Fruit fly (Drosophila melanogaster) whole organism, embryonic: ENCODE results near the gene CG3603.
A peak's percentile ranks its signal among the peaks of the same experiment; 100 is the strongest.

Experiments
- Abd-B ChIP-seq: fragments of 200-800 bp; sonication (Bioruptor generic); optimal IDR thresholded peaks from 2 replicates; lab custom pipeline; 2018; ENCODE audit warnings: missing biosample characterization, mild to moderate bottlenecking, missing genetic modification characterization, moderate library complexity
- BtbVII ChIP-seq: fragments of 200-800 bp; sonication (Bioruptor generic); optimal IDR thresholded peaks from 3 replicates; lab custom pipeline; 2017; ENCODE audit warnings: missing biosample characterization, mild to moderate bottlenecking, missing genetic modification characterization
- Bteb2 ChIP-seq: fragments of 200-800 bp; sonication (Bioruptor generic); optimal IDR thresholded peaks from 2 replicates; lab custom pipeline; 2016; ENCODE audit warnings: missing biosample characterization, missing genetic modification characterization
- CG12104 ChIP-seq: fragments of 200-800 bp; sonication (Bioruptor generic); optimal IDR thresholded peaks from 3 replicates; lab custom pipeline; 2016; ENCODE audit warnings: missing biosample characterization, missing genetic modification characterization
- CG13894 ChIP-seq: fragments of 200-800 bp; sonication (Bioruptor generic); optimal IDR thresholded peaks from 3 replicates; lab custom pipeline; 2018; ENCODE audit warnings: missing biosample characterization, mild to moderate bottlenecking, missing genetic modification characterization, moderate library complexity
- CG14965 ChIP-seq: fragments of 200-800 bp; sonication (Bioruptor generic); optimal IDR thresholded peaks from 2 replicates; lab custom pipeline; 2016; ENCODE audit warnings: missing biosample characterization, missing genetic modification characterization, borderline replicate concordance
- CG1603 ChIP-seq: fragments of 200-800 bp; sonication (Bioruptor generic); optimal IDR thresholded peaks from 2 replicates; lab custom pipeline; 2019; ENCODE audit warnings: missing biosample characterization, mild to moderate bottlenecking, missing genetic modification characterization, moderate library complexity
- CG17912 ChIP-seq: fragments of 200-800 bp; sonication (Bioruptor generic); optimal IDR thresholded peaks from 2 replicates; lab custom pipeline; 2018; ENCODE audit warnings: missing biosample characterization, mild to moderate bottlenecking, missing genetic modification characterization
- CG1832 ChIP-seq: fragments of 200-800 bp; sonication (Bioruptor generic); optimal IDR thresholded peaks from 2 replicates; lab custom pipeline; 2017; ENCODE audit warnings: missing biosample characterization, mild to moderate bottlenecking, missing genetic modification characterization, inconsistent platforms
- CG3065 ChIP-seq: fragments of 200-800 bp; sonication (Bioruptor generic); optimal IDR thresholded peaks from 2 replicates; lab custom pipeline; 2016; ENCODE audit warnings: missing biosample characterization, missing genetic modification characterization
- CG31224 ChIP-seq: fragments of 200-800 bp; sonication (Bioruptor generic); IDR thresholded peaks from 2 replicates; pipeline ENCODE4 v1.3.6; 2022; ENCODE audit warnings: missing biosample characterization, missing genetic modification characterization
- CG31365 ChIP-seq: fragments of 200-800 bp; sonication (Bioruptor generic); optimal IDR thresholded peaks from 2 replicates; lab custom pipeline; 2018; ENCODE audit warnings: missing biosample characterization, mild to moderate bottlenecking, missing genetic modification characterization
- CG32532 ChIP-seq: fragments of 200-800 bp; sonication (Bioruptor generic); IDR thresholded peaks from 2 replicates; pipeline ENCODE4 v1.3.6; 2022; ENCODE audit warnings: missing biosample characterization, missing genetic modification characterization
- CG3407 ChIP-seq: fragments of 200-800 bp; sonication (Bioruptor generic); optimal IDR thresholded peaks from 2 replicates; lab custom pipeline; 2018; ENCODE audit warnings: missing biosample characterization, mild to moderate bottlenecking, missing genetic modification characterization
- CG34422 ChIP-seq: fragments of 200-800 bp; sonication (Bioruptor generic); IDR thresholded peaks from 3 replicates; pipeline ENCODE4 v1.3.6; 2022; ENCODE audit warnings: missing biosample characterization, missing genetic modification characterization
- CG3995 ChIP-seq: fragments of 200-800 bp; sonication (Bioruptor generic); optimal IDR thresholded peaks from 3 replicates; lab custom pipeline; 2016; ENCODE audit warnings: missing biosample characterization, missing genetic modification characterization
- CG4854 ChIP-seq: fragments of 200-800 bp; sonication (Bioruptor generic); optimal IDR thresholded peaks from 2 replicates; lab custom pipeline; 2016; ENCODE audit warnings: missing biosample characterization, missing genetic modification characterization, inconsistent platforms
- CG6689 ChIP-seq: fragments of 200-800 bp; sonication (Bioruptor generic); IDR thresholded peaks from 2 replicates; pipeline ENCODE4 v1.3.6; 2022; ENCODE audit warnings: missing biosample characterization, missing genetic modification characterization
- CG8478 ChIP-seq: fragments of >200 bp; optimal IDR thresholded peaks from 2 replicates; lab custom pipeline; 2018
- CG9437 ChIP-seq: fragments of 200-800 bp; sonication (Bioruptor generic); optimal IDR thresholded peaks from 2 replicates; lab custom pipeline; 2018; ENCODE audit warnings: missing biosample characterization, mild to moderate bottlenecking, missing genetic modification characterization
- Dip2 ChIP-seq: fragments of 200-800 bp; sonication (Bioruptor generic); IDR thresholded peaks from 2 replicates; pipeline ENCODE4 v1.3.6; 2022; ENCODE audit warnings: missing biosample characterization, missing genetic modification characterization
- Dip3 ChIP-seq: fragments of 200-800 bp; sonication (Bioruptor generic); optimal IDR thresholded peaks from 3 replicates; lab custom pipeline; 2016; ENCODE audit warnings: missing biosample characterization, missing genetic modification characterization
- E2f1 ChIP-seq: fragments of 200-800 bp; sonication (Bioruptor generic); IDR thresholded peaks from 2 replicates; pipeline ENCODE4 v1.3.6; 2022; ENCODE audit warnings: missing biosample characterization, missing genetic modification characterization
- Elba2 ChIP-seq: fragments of 200-800 bp; sonication (Bioruptor generic); optimal IDR thresholded peaks from 3 replicates; lab custom pipeline; 2016; ENCODE audit warnings: missing biosample characterization, missing genetic modification characterization
- H15 ChIP-seq: fragments of 200-800 bp; sonication (Bioruptor generic); IDR thresholded peaks from 3 replicates; pipeline ENCODE4 v1.3.6; 2022; ENCODE audit warnings: missing biosample characterization, missing genetic modification characterization
- Hmx ChIP-seq: fragments of 200-800 bp; sonication (Bioruptor generic); optimal IDR thresholded peaks from 2 replicates; lab custom pipeline; 2016; ENCODE audit warnings: missing biosample characterization, missing genetic modification characterization
- Hr51 ChIP-seq, 2 experiments: fragments of 200-800 bp; sonication (Bioruptor generic); optimal IDR thresholded peaks; 2 replicates in 1 of 2; 3 replicates in 1 of 2; lab custom pipeline; 2016 to 2018; ENCODE audit warnings: missing biosample characterization in 2 of 2, missing genetic modification characterization in 2 of 2, mild to moderate bottlenecking in 1 of 2, moderate library complexity in 1 of 2
- Nf-YC ChIP-seq: fragments of 200-800 bp; optimal IDR thresholded peaks from 3 replicates; lab custom pipeline; 2019; ENCODE audit warnings: missing biosample characterization, mild to moderate bottlenecking, missing genetic modification characterization, moderate library complexity
- NfI ChIP-seq: fragments of 200-800 bp; sonication (Bioruptor generic); optimal IDR thresholded peaks from 3 replicates; lab custom pipeline; 2018; ENCODE audit warnings: missing biosample characterization, mild to moderate bottlenecking, missing genetic modification characterization, moderate library complexity
- Opbp ChIP-seq: fragments of 200-800 bp; sonication (Bioruptor generic); IDR thresholded peaks from 3 replicates; pipeline ENCODE4 v1.3.6; 2022; ENCODE audit warnings: missing biosample characterization, missing genetic modification characterization; ENCODE audit not compliant: partially characterized antibody
- Ravus ChIP-seq: fragments of 200-800 bp; sonication (Bioruptor generic); IDR thresholded peaks from 2 replicates; pipeline ENCODE4 v1.3.6; 2022; ENCODE audit warnings: missing biosample characterization, missing genetic modification characterization
- Sry-β ChIP-seq: fragments of 200-800 bp; sonication (Bioruptor generic); optimal IDR thresholded peaks from 2 replicates; lab custom pipeline; 2018; ENCODE audit warnings: missing biosample characterization, mild to moderate bottlenecking, missing genetic modification characterization, moderate library complexity
- Xbp1 ChIP-seq: fragments of 200-800 bp; sonication (Bioruptor generic); optimal IDR thresholded peaks from 3 replicates; lab custom pipeline; 2016; ENCODE audit warnings: missing biosample characterization, mild to moderate bottlenecking, missing genetic modification characterization
- YL-1 ChIP-seq: fragments of 200-800 bp; sonication (Bioruptor generic); optimal IDR thresholded peaks from 3 replicates; lab custom pipeline; 2017; ENCODE audit warnings: missing biosample characterization, mild to moderate bottlenecking, missing genetic modification characterization
- aop ChIP-seq: fragments of 200-800 bp; sonication (Bioruptor generic); IDR thresholded peaks from 2 replicates; pipeline ENCODE4 v1.3.6; 2022; ENCODE audit warnings: missing biosample characterization, missing genetic modification characterization
- caup ChIP-seq: fragments of 200-800 bp; sonication (Bioruptor generic); optimal IDR thresholded peaks from 3 replicates; lab custom pipeline; 2017; ENCODE audit warnings: missing biosample characterization, mild to moderate bottlenecking, missing genetic modification characterization, moderate library complexity; ENCODE audit not compliant: severe bottlenecking
- chm ChIP-seq: fragments of 200-800 bp; sonication (Bioruptor generic); IDR thresholded peaks from 2 replicates; pipeline ENCODE4 v1.3.6; 2022; ENCODE audit warnings: missing biosample characterization, missing genetic modification characterization
- dmrt99B ChIP-seq: fragments of 200-800 bp; sonication (Bioruptor generic); optimal IDR thresholded peaks from 2 replicates; lab custom pipeline; 2018; ENCODE audit warnings: missing biosample characterization, mild to moderate bottlenecking, missing genetic modification characterization, moderate library complexity
- emc ChIP-seq: fragments of 200-800 bp; sonication (Bioruptor generic); optimal IDR thresholded peaks from 2 replicates; lab custom pipeline; 2016; ENCODE audit warnings: missing biosample characterization, missing genetic modification characterization
- eyg ChIP-seq: fragments of 200-800 bp; sonication (Bioruptor generic); optimal IDR thresholded peaks from 3 replicates; lab custom pipeline; 2016; ENCODE audit warnings: missing biosample characterization, missing genetic modification characterization
- gce ChIP-seq: fragments of 200-800 bp; sonication (Bioruptor generic); IDR thresholded peaks from 3 replicates; pipeline ENCODE4 v1.3.6; 2022; ENCODE audit warnings: missing biosample characterization, missing genetic modification characterization
- gfzf ChIP-seq: fragments of 200-800 bp; sonication (Bioruptor generic); optimal IDR thresholded peaks from 2 replicates; lab custom pipeline; 2016; ENCODE audit warnings: missing biosample characterization, mild to moderate bottlenecking, missing genetic modification characterization, moderate library complexity
- hb ChIP-seq: fragments of 200-800 bp; sonication (Bioruptor generic); IDR thresholded peaks from 3 replicates; pipeline ENCODE4 v1.3.6; 2022; ENCODE audit warnings: missing biosample characterization, missing genetic modification characterization; ENCODE audit not compliant: partially characterized antibody
- lilli ChIP-seq: fragments of 200-800 bp; sonication (Bioruptor generic); optimal IDR thresholded peaks from 3 replicates; lab custom pipeline; 2016; ENCODE audit warnings: missing biosample characterization, missing genetic modification characterization
- lmd ChIP-seq: fragments of 200-800 bp; sonication (Bioruptor generic); IDR thresholded peaks from 2 replicates; pipeline ENCODE4 v1.3.6; 2022; ENCODE audit warnings: missing biosample characterization, missing genetic modification characterization
- nom ChIP-seq: fragments of 200-800 bp; sonication (Bioruptor generic); optimal IDR thresholded peaks from 2 replicates; lab custom pipeline; 2017; ENCODE audit warnings: missing biosample characterization, missing genetic modification characterization, mild to moderate bottlenecking, moderate library complexity, missing genetic modification reagents
- so ChIP-seq: fragments of 200-800 bp; sonication (Bioruptor generic); IDR thresholded peaks from 3 replicates; pipeline ENCODE4 v1.3.6; 2022; ENCODE audit warnings: missing biosample characterization, missing genetic modification characterization
- tio ChIP-seq: fragments of 200-800 bp; sonication (Bioruptor generic); optimal IDR thresholded peaks from 2 replicates; lab custom pipeline; 2017; ENCODE audit warnings: missing biosample characterization, missing genetic modification characterization, inconsistent platforms
- trem ChIP-seq: fragments of 200-800 bp; optimal IDR thresholded peaks from 3 replicates; lab custom pipeline; 2019; ENCODE audit warnings: missing biosample characterization, mild to moderate bottlenecking, missing genetic modification characterization, moderate library complexity
- wor ChIP-seq: fragments of 200-800 bp; sonication (Bioruptor generic); IDR thresholded peaks from 2 replicates; pipeline ENCODE4 v1.3.6; 2022; ENCODE audit warnings: missing biosample characterization, missing genetic modification characterization
- yki ChIP-seq: fragments of >200 bp; optimal IDR thresholded peaks from 3 replicates; lab custom pipeline; 2018
- zfh1 ChIP-seq: fragments of 200-800 bp; sonication (Bioruptor generic); IDR thresholded peaks from 3 replicates; pipeline ENCODE4 v1.3.6; 2022; ENCODE audit warnings: missing biosample characterization, missing genetic modification characterization

CG3603 gene

DNA sequence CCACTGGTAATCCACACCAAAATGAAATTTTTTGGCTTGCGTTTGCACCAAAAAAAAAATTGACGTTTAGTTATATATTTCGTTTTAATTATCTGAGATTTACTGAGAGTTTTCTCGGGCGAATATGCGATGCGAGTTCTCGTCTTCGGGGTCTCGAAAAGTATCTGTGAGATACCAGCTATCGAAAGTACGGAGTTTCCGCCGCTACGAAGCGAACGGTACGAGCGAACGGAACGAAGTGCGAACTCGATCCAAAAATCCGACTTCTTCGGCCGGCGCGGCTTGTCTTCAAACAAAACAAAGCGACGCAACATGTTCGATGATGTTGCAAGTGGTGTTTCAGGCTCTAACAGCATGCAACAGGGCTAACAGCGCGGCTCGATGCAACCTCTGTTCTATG, 25.8 kb downstream of the CG3603 start, which contains the start of gene rst (continued):
- TF ChIP-seq CG3407 (GFP tag; lab: Kevin White, UChicago) (no peak), CG9437 (GFP tag; lab: Kevin White, UChicago) (no peak), CG32532 (GFP tag; lab: Robert Waterston, UW) (no peak), CG12104 (no peak), CG3065 (GFP tag; lab: Kevin White, UChicago) (no peak), BtbVII (GFP tag; lab: Kevin White, UChicago) (no peak), nom (GFP tag; lab: Kevin White, UChicago) (peak; percentile 33), Bteb2 (GFP tag; lab: Kevin White, UChicago) (no peak), CG6689 (GFP tag; lab: Robert Waterston, UW) (no peak), CG8478 (lab: Kevin White, UChicago) (no peak), NfI (GFP tag; lab: Kevin White, UChicago) (no peak), so (no peak), dmrt99B (tag; lab: Kevin White, UChicago) (no peak), Sry-β (GFP tag; lab: Kevin White, UChicago) (no peak), Abd-B (GFP tag; lab: Kevin White, UChicago) (no peak), Nf-YC (no peak), Opbp (GFP tag; lab: Robert Waterston, UW) (0 out of 3 replicates have a peak, but pooled peaks have one; percentile 32), caup (GFP tag; lab: Kevin White, UChicago) (no peak), emc (GFP tag; lab: Kevin White, UChicago) (no peak), hb (GFP tag; lab: Robert Waterston, UW) (no peak), yki (no peak), CG31365 (tag; lab: Kevin White, UChicago) (no peak), gfzf (no peak), CG14965 (no peak), YL-1 (GFP tag; lab: Kevin White, UChicago) (no peak), Dip2 (no peak), lmd (GFP tag; lab: Robert Waterston, UW) (no peak), eyg (GFP tag; lab: Kevin White, UChicago) (no peak), aop (no peak), CG1603 (tag; lab: Kevin White, UChicago) (no peak), Hr51 (GFP tag; optimal IDR thresholded peaks at IDR 0.05; lab: Kevin White, UChicago) (no peak), CG34422 (GFP tag; lab: Robert Waterston, UW) (no peak), CG3995 (GFP tag; lab: Kevin White, UChicago) (no peak), H15 (GFP tag; lab: Robert Waterston, UW) (no peak), zfh1 (GFP tag; lab: Robert Waterston, UW) (no peak), gce (peak; percentile 34; the same call in 1 of the 3 replicates), CG1832 (GFP tag; lab: Kevin White, UChicago) (no peak), E2f1 (GFP tag; lab: Robert Waterston, UW) (no peak), tio (GFP tag; lab: Kevin White, UChicago) (no peak), chm (peak; percentile 92), CG4854 (no peak), CG31224 (GFP tag; lab: Robert Waterston, UW) (no peak), wor (GFP tag; lab: Robert Waterston, UW) (no peak), Hmx (GFP tag; lab: Kevin White, UChicago) (no peak), Dip3 (GFP tag; lab: Kevin White, UChicago) (no peak), Elba2 (no peak), CG13894 (tag; lab: Kevin White, UChicago) (peak; percentile 82), CG17912 (GFP tag; lab: Kevin White, UChicago) (no peak), trem (tag; lab: Kevin White, UChicago) (no peak), Ravus (GFP tag; lab: Robert Waterston, UW) (no peak), lilli (GFP tag; lab: Kevin White, UChicago) (no peak), Xbp1 (GFP tag; lab: Kevin White, UChicago) (no peak)
